Fruit fly (Drosophila melanogaster) whole organism, pupa: Measurements from ENCODE around the gene Takl2.

Experiments used
- CG10348 ChIP-seq: fragments of 200-800 bp; sonication (Bioruptor generic); IDR thresholded peaks from 2 replicates; pipeline ENCODE4 v1.3.6; 2022; ENCODE audit warnings: missing biosample characterization, missing genetic modification characterization
- CG12605 ChIP-seq: fragments of 200-800 bp; sonication (Bioruptor generic); IDR thresholded peaks from 2 replicates; pipeline ENCODE4 v1.3.6; 2022; ENCODE audit warnings: missing biosample characterization, missing genetic modification characterization
- CG13204 ChIP-seq: fragments of 200-800 bp; sonication (Bioruptor generic); optimal IDR thresholded peaks from 2 replicates; lab custom pipeline; 2018; ENCODE audit warnings: missing biosample characterization, mild to moderate bottlenecking, missing genetic modification characterization, moderate library complexity
- EcR ChIP-seq: fragments of 200-800 bp; sonication (Bioruptor generic); optimal IDR thresholded peaks from 3 replicates; lab custom pipeline; 2019; ENCODE audit warnings: missing biosample characterization, missing genetic modification characterization, mild to moderate bottlenecking, moderate library complexity, missing genetic modification reagents
- Ets98B ChIP-seq: fragments of 200-800 bp; sonication (Bioruptor generic); IDR thresholded peaks from 2 replicates; pipeline ENCODE4 v1.3.6; 2022; ENCODE audit warnings: missing biosample characterization, missing genetic modification characterization
- Pif1A ChIP-seq: fragments of 200-800 bp; sonication (Bioruptor generic); optimal IDR thresholded peaks from 3 replicates; lab custom pipeline; 2016; ENCODE audit warnings: missing biosample characterization, missing genetic modification characterization
- gl ChIP-seq: fragments of 200-800 bp; sonication (Bioruptor generic); optimal IDR thresholded peaks from 2 replicates; lab custom pipeline; 2018; ENCODE audit warnings: missing biosample characterization, mild to moderate bottlenecking, missing genetic modification characterization

DNA sequence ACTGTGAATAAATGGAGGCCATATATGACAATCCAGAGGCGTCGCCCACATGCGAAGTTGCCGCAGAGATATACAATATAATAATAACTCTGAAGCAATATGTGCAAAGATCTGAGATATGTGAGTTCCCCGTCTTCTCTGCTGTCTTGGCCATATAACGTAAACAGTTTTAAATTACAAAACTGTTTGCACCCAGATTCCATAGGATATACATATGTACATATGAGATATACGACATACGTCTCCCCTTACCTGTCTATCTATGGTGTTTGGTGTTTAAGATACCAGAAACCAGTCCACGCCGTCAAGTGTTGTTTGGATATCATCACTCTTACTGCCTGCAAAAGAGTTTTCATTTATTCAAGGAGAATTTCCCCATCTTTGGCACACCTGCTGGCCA, 22.6 kb upstream of the Takl2 start:
- TF ChIP-seq CG10348 (GFP tag; lab: Robert Waterston, UW), result no peak
- TF ChIP-seq EcR, result no peak
- TF ChIP-seq Pif1A (GFP tag; lab: Kevin White, UChicago), result no peak
- no peak for TF ChIP-seq gl (tag; lab: Kevin White, UChicago)
- TF ChIP-seq CG12605 (GFP tag; lab: Robert Waterston, UW), result no peak
- no peak for TF ChIP-seq CG13204 (GFP tag; lab: Kevin White, UChicago)
- no peak for TF ChIP-seq Ets98B (GFP tag; lab: Robert Waterston, UW)
